Fruit fly (Drosophila melanogaster) S2 (cell line): Measurements from ENCODE around the gene CG43867.

Source experiments
- CG8478 ChIP-seq: fragments of >200 bp; optimal IDR thresholded peaks from 2 replicates; lab custom pipeline; 2018
- CTCF ChIP-seq, 2 experiments: fragments of >200 bp; optimal IDR thresholded peaks; 2 replicates each; lab custom pipeline; 2018

DNA sequence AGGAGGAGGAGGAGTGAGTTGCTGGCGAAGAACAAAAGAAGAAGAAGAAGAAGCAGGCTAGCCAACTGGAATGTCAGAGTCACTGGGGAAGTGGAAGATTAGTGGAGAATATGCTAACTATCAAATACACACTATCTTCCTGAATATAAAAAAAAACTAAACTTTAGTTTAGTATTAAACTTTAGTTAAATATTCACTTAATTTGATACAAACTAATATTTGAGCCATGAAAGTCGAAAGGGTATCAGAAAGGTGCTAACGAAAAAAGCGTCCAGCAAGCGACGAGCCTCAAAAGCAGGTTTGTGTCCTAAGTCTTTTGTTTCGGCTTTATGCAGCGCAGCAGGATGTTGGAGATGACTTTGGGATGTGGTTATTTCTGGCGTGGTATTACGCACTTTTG lies 152.6 kb downstream of the CG43867 start:
- TF ChIP-seq CTCF (optimal IDR thresholded peaks at IDR 0.05; lab: Kevin White, UChicago) (no peak), CG8478 (lab: Kevin White, UChicago) (no peak)
